Worm (Caenorhabditis elegans): ENCODE measurements around the gene prx-3.

Gene prx-3

ce11 chrX:6090779-6091178 lies 21.9 kb downstream of the prx-3 start:
- no peak for TF ChIP-seq fkh-2 (tag; optimal IDR thresholded peaks at IDR 0.05)
- peak; percentile 56 for TF ChIP-seq pha-4 (tag; optimal IDR thresholded peaks at IDR 0.05)

ce11 chrX:6088718-6089117 lies 24.0 kb downstream of the prx-3 start:
- TF ChIP-seq pqm-1 (tag; optimal IDR thresholded peaks at IDR 0.05) (peak; percentile 29), pha-4 (tag; optimal IDR thresholded peaks at IDR 0.05) (no peak), ceh-28 (tag; optimal IDR thresholded peaks at IDR 0.05) (peak; percentile 63), elt-2 (tag; optimal IDR thresholded peaks at IDR 0.05) (peak; percentile 33), nhr-12 (tag; optimal IDR thresholded peaks at IDR 0.05) (no peak), aly-2 (tag; optimal IDR thresholded peaks at IDR 0.05) (peak; percentile 58), fos-1 (tag; optimal IDR thresholded peaks at IDR 0.05) (peak; percentile 78), nhr-67 (tag; optimal IDR thresholded peaks at IDR 0.05) (no peak), ceh-82 (tag; optimal IDR thresholded peaks at IDR 0.05) (no peak), nhr-43 (tag; optimal IDR thresholded peaks at IDR 0.05; ENCODE audit: poor library complexity, severe bottlenecking) (peak; percentile 68), nhr-23 (tag; optimal IDR thresholded peaks at IDR 0.05) (peak; percentile 41), skn-1 (tag; optimal IDR thresholded peaks at IDR 0.05) (peak; percentile 13), lsy-12 (tag; optimal IDR thresholded peaks at IDR 0.05) (peak; percentile 62), nhr-77 (tag; optimal IDR thresholded peaks at IDR 0.05) (peak; percentile 36)

ce11 chrX:6087676-6088075 lies 25.0 kb downstream of the prx-3 start, which contains the start of gene C45B2.8:
Gene C45B2.8 (plus strand): TSS chrX:6087976.
- TF ChIP-seq eor-1 (tag; optimal IDR thresholded peaks at IDR 0.05) (no peak), ceh-28 (tag; optimal IDR thresholded peaks at IDR 0.05) (no peak), aly-2 (tag; optimal IDR thresholded peaks at IDR 0.05) (no peak), ZK546.5 (tag; optimal IDR thresholded peaks at IDR 0.05) (no peak), ceh-82 (tag; optimal IDR thresholded peaks at IDR 0.05) (no peak), nhr-25 (tag; optimal IDR thresholded peaks at IDR 0.05) (no peak), jun-1 (tag; optimal IDR thresholded peaks at IDR 0.05) (no peak), nhr-23 (tag; optimal IDR thresholded peaks at IDR 0.05) (no peak), tbx-2 (tag; optimal IDR thresholded peaks at IDR 0.05) (no peak), elt-3 (tag; optimal IDR thresholded peaks at IDR 0.05) (no peak), nhr-237 (tag; optimal IDR thresholded peaks at IDR 0.05) (no peak), skn-1 (tag; optimal IDR thresholded peaks at IDR 0.05) (no peak)

- TF ChIP-seq pha-4 (tag; optimal IDR thresholded peaks at IDR 0.05) = no peak
- TF ChIP-seq egl-27 (tag; optimal IDR thresholded peaks at IDR 0.05) = no peak
- TF ChIP-seq nfya-1 (tag; optimal IDR thresholded peaks at IDR 0.05; ENCODE audit: insufficient read depth) = no peak
- TF ChIP-seq sea-2 (GFP tag; optimal IDR thresholded peaks at IDR 0.05) = no peak
- no peak for TF ChIP-seq lin-39 (tag; optimal IDR thresholded peaks at IDR 0.05)
- no peak for TF ChIP-seq skn-1 (tag; optimal IDR thresholded peaks at IDR 0.05)
- no peak for TF ChIP-seq nhr-25 (tag; optimal IDR thresholded peaks at IDR 0.05)
These were observed 26.9 kb downstream of the prx-3 start, which contains the start of gene C45B2.1 for ce11 chrX:6085824-6086223. Gene C45B2.1 (plus strand): TSS chrX:6086124.

ce11 chrX:6084439-6084838 lies 28.3 kb downstream of the prx-3 start, which contains the start of gene C45B2.2:
Gene C45B2.2 (plus strand): TSS chrX:6084739.
- TF ChIP-seq nhr-23 (tag; optimal IDR thresholded peaks at IDR 0.05) = no peak
- no peak for TF ChIP-seq mdl-1 (tag; optimal IDR thresholded peaks at IDR 0.05)
- no peak for TF ChIP-seq ZK546.5 (tag; optimal IDR thresholded peaks at IDR 0.05)
- TF ChIP-seq tbx-2 (tag; optimal IDR thresholded peaks at IDR 0.05) = no peak
- TF ChIP-seq egl-5 (tag; optimal IDR thresholded peaks at IDR 0.05) = no peak
- no peak for TF ChIP-seq ztf-11 (tag; optimal IDR thresholded peaks at IDR 0.05)
- no peak for TF ChIP-seq lsy-12 (tag; optimal IDR thresholded peaks at IDR 0.05)
- no peak for TF ChIP-seq jun-1 (tag; optimal IDR thresholded peaks at IDR 0.05)

- TF ChIP-seq elt-3 (tag; optimal IDR thresholded peaks at IDR 0.05) = no peak
- no peak for TF ChIP-seq daf-12 (tag; optimal IDR thresholded peaks at IDR 0.05)
- no peak for TF ChIP-seq unc-39 (tag; optimal IDR thresholded peaks at IDR 0.05)
- no peak for TF ChIP-seq mdl-1 (tag; optimal IDR thresholded peaks at IDR 0.05)
- TF ChIP-seq ceh-28 (tag; optimal IDR thresholded peaks at IDR 0.05) = no peak
- no peak for TF ChIP-seq R02D3.7 (tag; optimal IDR thresholded peaks at IDR 0.05)
- no peak for TF ChIP-seq mml-1 (tag; optimal IDR thresholded peaks at IDR 0.05)
- no peak for TF ChIP-seq nhr-237 (tag; optimal IDR thresholded peaks at IDR 0.05)
- no peak for TF ChIP-seq ZK546.5 (tag; optimal IDR thresholded peaks at IDR 0.05)
- TF ChIP-seq nhr-25 (tag; optimal IDR thresholded peaks at IDR 0.05) = no peak
- no peak for TF ChIP-seq jun-1 (tag; optimal IDR thresholded peaks at IDR 0.05)
- no peak for TF ChIP-seq unc-62 (GFP tag; optimal IDR thresholded peaks at IDR 0.05)
- TF ChIP-seq pha-4 (tag; optimal IDR thresholded peaks at IDR 0.05) = no peak
- TF ChIP-seq elt-1 (tag; optimal IDR thresholded peaks at IDR 0.05) = no peak
These were observed 30.1 kb downstream of the prx-3 start, which contains the start of gene C45B2.3 for ce11 chrX:6082660-6083059. Gene C45B2.3 (plus strand): TSS chrX:6082960.
